Worm (Caenorhabditis elegans) whole organism, L4/young adult: ENCODE results near the gene Y110A2AL.3.

Source experiments
- W03F9.2 ChIP-seq: fragments of 150-350 bp; optimal IDR thresholded peaks from 2 replicates; lab custom pipeline; 2014; ENCODE audit warnings: missing biosample characterization, missing genetic modification characterization
- dao-5 ChIP-seq: sonication (generic microtip); optimal IDR thresholded peaks from 2 replicates; lab custom pipeline; 2016; ENCODE audit warnings: missing genotype, missing genetic modification characterization, moderate library complexity, missing compliant biosample characterization
- him-1 ChIP-seq: sonication (generic microtip); optimal IDR thresholded peaks from 2 replicates; lab custom pipeline; 2016; ENCODE audit warnings: missing genotype, missing genetic modification reagents, missing genetic modification characterization, missing compliant biosample characterization

- TF ChIP-seq him-1 = no peak
- TF ChIP-seq W03F9.2 (tag; lab: Kevin White, UChicago) = no peak
- TF ChIP-seq dao-5 (tag; lab: Kevin White, UChicago) = no peak
Observed at ce11 chrII:2903748-2904147, 36.9 kb downstream of the Y110A2AL.3 start.
